Worm (Caenorhabditis elegans): ENCODE measurements around the gene try-3.

The try-3 gene

ce11 chrIV:6556624-6557368 lies at the start of gene try-3:
try-3 (plus strand) TSS chrIV:6557155.
- TF ChIP-seq unc-62 (GFP tag; optimal IDR thresholded peaks at IDR 0.05), result no peak

- no peak for TF ChIP-seq unc-62 (GFP tag; optimal IDR thresholded peaks at IDR 0.05)
These were observed 45.2 kb upstream of the try-3 start for ce11 chrIV:6511767-6512166.

ce11 chrIV:6514700-6515099 lies 42.3 kb upstream of the try-3 start:
- no peak for TF ChIP-seq unc-62 (GFP tag; optimal IDR thresholded peaks at IDR 0.05)

ce11 chrIV:6517859-6518258 lies 39.1 kb upstream of the try-3 start, which contains the start of gene C01G5.7:
C01G5.7 (plus strand) TSS chrIV:6518159.
- no peak for TF ChIP-seq unc-62 (GFP tag; optimal IDR thresholded peaks at IDR 0.05)

ce11 chrIV:6519593-6519992 lies 37.4 kb upstream of the try-3 start, which contains the start of gene C01G5.9:
C01G5.9 (plus strand) TSS chrIV:6519893.
- no peak for TF ChIP-seq unc-62 (GFP tag; optimal IDR thresholded peaks at IDR 0.05)

ce11 chrIV:6522305-6522917 lies 34.5 kb upstream of the try-3 start, which contains the start of gene ddi-1:
ddi-1 (plus strand) TSS chrIV:6522867.
- no peak for TF ChIP-seq unc-62 (GFP tag; optimal IDR thresholded peaks at IDR 0.05)

- TF ChIP-seq unc-62 (GFP tag; optimal IDR thresholded peaks at IDR 0.05), result no peak
These were observed 33.2 kb upstream of the try-3 start for ce11 chrIV:6523773-6524172.

- TF ChIP-seq unc-62 (GFP tag; optimal IDR thresholded peaks at IDR 0.05), result no peak
These were observed 32.4 kb upstream of the try-3 start, which contains the start of gene C01G5.5 for ce11 chrIV:6524531-6524930. C01G5.5 (plus strand) TSS chrIV:6524610.

ce11 chrIV:6526522-6526921 lies 30.4 kb upstream of the try-3 start:
- TF ChIP-seq unc-62 (GFP tag; optimal IDR thresholded peaks at IDR 0.05), result no peak

- no peak for TF ChIP-seq unc-62 (GFP tag; optimal IDR thresholded peaks at IDR 0.05)
These were observed 28.8 kb upstream of the try-3 start for ce11 chrIV:6528202-6528601.

- TF ChIP-seq unc-62 (GFP tag; optimal IDR thresholded peaks at IDR 0.05), result no peak
These were observed 27.1 kb upstream of the try-3 start for ce11 chrIV:6529832-6530231.

ce11 chrIV:6531450-6531849 lies 25.5 kb upstream of the try-3 start, which contains the start of gene C01G5.4:
C01G5.4 (plus strand) TSS chrIV:6531750.
- no peak for TF ChIP-seq unc-62 (GFP tag; optimal IDR thresholded peaks at IDR 0.05)

ce11 chrIV:6535908-6536307 lies 21.0 kb upstream of the try-3 start, which contains the start of gene C01G5.3:
C01G5.3 (plus strand) TSS chrIV:6536208.
- TF ChIP-seq unc-62 (GFP tag; optimal IDR thresholded peaks at IDR 0.05), result no peak

- TF ChIP-seq unc-62 (GFP tag; optimal IDR thresholded peaks at IDR 0.05), result no peak
These were observed 15.5 kb upstream of the try-3 start, which contains the start of gene C01G5.25 for ce11 chrIV:6541435-6541834. C01G5.25 (plus strand) TSS chrIV:6541684.

- no peak for TF ChIP-seq unc-62 (GFP tag; optimal IDR thresholded peaks at IDR 0.05)
These were observed 14.0 kb upstream of the try-3 start for ce11 chrIV:6542962-6543361.

- no peak for TF ChIP-seq unc-62 (GFP tag; optimal IDR thresholded peaks at IDR 0.05)
These were observed 9.6 kb upstream of the try-3 start for ce11 chrIV:6547397-6547796.

- no peak for TF ChIP-seq unc-62 (GFP tag; optimal IDR thresholded peaks at IDR 0.05)
These were observed 8.3 kb upstream of the try-3 start, which contains the start of gene fan-1 for ce11 chrIV:6548609-6549008. fan-1 (plus strand) TSS chrIV:6548686.
